Fruit fly (Drosophila melanogaster) whole organism, embryonic: ENCODE data around the gene CG10165.

Experiments used
- Bteb2 ChIP-seq: fragments of 200-800 bp; sonication (Bioruptor generic); optimal IDR thresholded peaks from 2 replicates; lab custom pipeline; 2016; ENCODE audit warnings: missing biosample characterization, missing genetic modification characterization
- CG11560 ChIP-seq: fragments of 200-800 bp; sonication (Bioruptor generic); IDR thresholded peaks from 3 replicates; pipeline ENCODE4 v1.3.6; 2022; ENCODE audit warnings: missing biosample characterization, missing genetic modification characterization
- CG12391 ChIP-seq: fragments of 200-800 bp; sonication (Bioruptor generic); optimal IDR thresholded peaks from 3 replicates; lab custom pipeline; 2018; ENCODE audit warnings: missing biosample characterization, mild to moderate bottlenecking, missing genetic modification characterization, moderate library complexity
- CG12769 ChIP-seq: fragments of 200-800 bp; sonication (Bioruptor generic); optimal IDR thresholded peaks from 2 replicates; lab custom pipeline; 2019; ENCODE audit warnings: missing biosample characterization, mild to moderate bottlenecking, missing genetic modification characterization, moderate library complexity
- CG1529 ChIP-seq: fragments of 200-800 bp; sonication (Bioruptor generic); optimal IDR thresholded peaks from 3 replicates; lab custom pipeline; 2018; ENCODE audit warnings: missing biosample characterization, missing genetic modification characterization
- CG16863 ChIP-seq: fragments of 200-800 bp; sonication (Bioruptor generic); optimal IDR thresholded peaks from 3 replicates; lab custom pipeline; 2016; ENCODE audit warnings: missing biosample characterization, missing genetic modification characterization
- CG17328 ChIP-seq: fragments of 200-800 bp; sonication (Bioruptor generic); IDR thresholded peaks from 2 replicates; pipeline ENCODE4 v1.3.6; 2022; ENCODE audit warnings: missing biosample characterization, missing genetic modification characterization
- CG17359 ChIP-seq: fragments of 200-800 bp; sonication (Bioruptor generic); optimal IDR thresholded peaks from 3 replicates; lab custom pipeline; 2018; ENCODE audit warnings: missing biosample characterization, mild to moderate bottlenecking, missing genetic modification characterization, moderate library complexity
- CG1832 ChIP-seq: fragments of 200-800 bp; sonication (Bioruptor generic); optimal IDR thresholded peaks from 2 replicates; lab custom pipeline; 2017; ENCODE audit warnings: missing biosample characterization, mild to moderate bottlenecking, missing genetic modification characterization, inconsistent platforms
- CG32767 ChIP-seq: fragments of 200-800 bp; sonication (Bioruptor generic); IDR thresholded peaks from 2 replicates; pipeline ENCODE4 v1.3.6; 2022; ENCODE audit warnings: missing biosample characterization, missing genetic modification characterization
- CG34422 ChIP-seq: fragments of 200-800 bp; sonication (Bioruptor generic); IDR thresholded peaks from 3 replicates; pipeline ENCODE4 v1.3.6; 2022; ENCODE audit warnings: missing biosample characterization, missing genetic modification characterization
- CG4282 ChIP-seq: fragments of 200-800 bp; sonication (Bioruptor generic); optimal IDR thresholded peaks from 2 replicates; lab custom pipeline; 2016; ENCODE audit warnings: missing biosample characterization, missing genetic modification characterization
- CG4820 ChIP-seq: fragments of 200-800 bp; sonication (Bioruptor generic); optimal IDR thresholded peaks from 3 replicates; lab custom pipeline; 2016; ENCODE audit warnings: missing biosample characterization, missing genetic modification characterization
- CG5245 ChIP-seq: fragments of 200-800 bp; sonication (Bioruptor generic); optimal IDR thresholded peaks from 3 replicates; lab custom pipeline; 2016; ENCODE audit warnings: missing biosample characterization, missing genetic modification characterization
- CG6272 ChIP-seq: fragments of 200-800 bp; sonication (Bioruptor generic); IDR thresholded peaks from 2 replicates; pipeline ENCODE4 v1.3.6; 2022; ENCODE audit warnings: missing biosample characterization, missing genetic modification characterization
- CG9437 ChIP-seq: fragments of 200-800 bp; sonication (Bioruptor generic); optimal IDR thresholded peaks from 2 replicates; lab custom pipeline; 2018; ENCODE audit warnings: missing biosample characterization, mild to moderate bottlenecking, missing genetic modification characterization
- CG9932 ChIP-seq: fragments of 200-800 bp; sonication (Bioruptor generic); IDR thresholded peaks from 2 replicates; pipeline ENCODE4 v1.3.6; 2022; ENCODE audit warnings: missing biosample characterization, missing genetic modification characterization
- CHES-1-like ChIP-seq: fragments of 200-800 bp; sonication (Bioruptor generic); optimal IDR thresholded peaks from 2 replicates; lab custom pipeline; 2016; ENCODE audit warnings: missing biosample characterization, missing genetic modification characterization
- D ChIP-seq, 2 experiments: fragments of 200-800 bp in 1 of 2; fragments of >200 bp in 1 of 2; sonication (Bioruptor generic) in 1 of 2; optimal IDR thresholded peaks; 2 replicates in 1 of 2; 3 replicates in 1 of 2; lab custom pipeline; 2017; ENCODE audit warnings: mild to moderate bottlenecking in 1 of 2, missing biosample characterization in 1 of 2, missing genetic modification characterization in 1 of 2, missing genetic modification reagents in 1 of 2
- Dbx ChIP-seq: fragments of 200-800 bp; sonication (Bioruptor generic); IDR thresholded peaks from 3 replicates; pipeline ENCODE4 v1.3.6; 2022; ENCODE audit warnings: missing biosample characterization, missing genetic modification characterization
- Dp ChIP-seq: fragments of 200-800 bp; sonication (Bioruptor generic); optimal IDR thresholded peaks from 2 replicates; lab custom pipeline; 2018; ENCODE audit warnings: missing biosample characterization, mild to moderate bottlenecking, missing genetic modification characterization, moderate library complexity
- Drgx ChIP-seq: fragments of 200-800 bp; sonication (Bioruptor generic); IDR thresholded peaks from 2 replicates; pipeline ENCODE4 v1.3.6; 2022; ENCODE audit warnings: missing biosample characterization, missing genetic modification characterization
- Fer1 ChIP-seq: fragments of 200-800 bp; sonication (Bioruptor generic); optimal IDR thresholded peaks from 2 replicates; lab custom pipeline; 2017; ENCODE audit warnings: missing biosample characterization, mild to moderate bottlenecking, missing genetic modification characterization
- Hmr ChIP-seq: fragments of 200-800 bp; sonication (Bioruptor generic); optimal IDR thresholded peaks from 3 replicates; lab custom pipeline; 2017; ENCODE audit warnings: mild to moderate bottlenecking, missing biosample characterization, missing genetic modification reagents, missing genetic modification characterization
- Hmx ChIP-seq: fragments of 200-800 bp; sonication (Bioruptor generic); optimal IDR thresholded peaks from 2 replicates; lab custom pipeline; 2016; ENCODE audit warnings: missing biosample characterization, missing genetic modification characterization
- Med ChIP-seq: fragments of 200-800 bp; sonication (Bioruptor generic); peaks from one replicate; lab custom pipeline; 2016; ENCODE audit warnings: missing biosample characterization, missing genetic modification characterization, mild to moderate bottlenecking, inconsistent platforms, moderate library complexity
- Oli ChIP-seq: fragments of 200-800 bp; sonication (Bioruptor generic); optimal IDR thresholded peaks from 2 replicates; lab custom pipeline; 2018; ENCODE audit warnings: missing biosample characterization, mild to moderate bottlenecking, missing genetic modification characterization, moderate library complexity
- Vsx1 ChIP-seq: fragments of 200-800 bp; sonication (Bioruptor generic); optimal IDR thresholded peaks from 2 replicates; lab custom pipeline; 2017; ENCODE audit warnings: missing biosample characterization, mild to moderate bottlenecking, missing genetic modification characterization, missing genetic modification reagents
- YL-1 ChIP-seq: fragments of 200-800 bp; sonication (Bioruptor generic); optimal IDR thresholded peaks from 3 replicates; lab custom pipeline; 2017; ENCODE audit warnings: missing biosample characterization, mild to moderate bottlenecking, missing genetic modification characterization
- bab2 ChIP-seq: fragments of 200-800 bp; sonication (Bioruptor generic); optimal IDR thresholded peaks from 2 replicates; lab custom pipeline; 2016; ENCODE audit warnings: missing biosample characterization, missing genetic modification characterization
- bbx ChIP-seq: fragments of 200-800 bp; sonication (Bioruptor generic); IDR thresholded peaks from 2 replicates; pipeline ENCODE4 v1.3.6; 2022; ENCODE audit warnings: missing biosample characterization, missing genetic modification characterization; ENCODE audit not compliant: partially characterized antibody
- cas ChIP-seq: fragments of 200-800 bp; sonication (Bioruptor generic); IDR thresholded peaks from 2 replicates; pipeline ENCODE4 v1.3.6; 2022; ENCODE audit warnings: missing biosample characterization, missing genetic modification characterization
- cg ChIP-seq: fragments of 200-800 bp; sonication (Bioruptor generic); optimal IDR thresholded peaks from 3 replicates; lab custom pipeline; 2019; ENCODE audit warnings: missing biosample characterization, mild to moderate bottlenecking, missing genetic modification characterization, moderate library complexity
- ci ChIP-seq: fragments of 200-800 bp; sonication (Bioruptor generic); IDR thresholded peaks from 3 replicates; pipeline ENCODE4 v1.3.6; 2022; ENCODE audit warnings: missing biosample characterization, missing genetic modification characterization
- fd64A ChIP-seq: fragments of 200-800 bp; sonication (Bioruptor generic); optimal IDR thresholded peaks from 3 replicates; lab custom pipeline; 2018; ENCODE audit warnings: missing biosample characterization, mild to moderate bottlenecking, missing genetic modification characterization
- grau ChIP-seq: fragments of 200-800 bp; optimal IDR thresholded peaks from 3 replicates; lab custom pipeline; 2019; ENCODE audit warnings: missing biosample characterization, mild to moderate bottlenecking, missing genetic modification characterization, moderate library complexity
- hkb ChIP-seq, 2 experiments: fragments of 200-800 bp in 1 of 2; fragments of >200 bp in 1 of 2; sonication (Bioruptor generic) in 1 of 2; IDR thresholded peaks in 1 of 2; optimal IDR thresholded peaks in 1 of 2; 2 replicates each; pipeline versions ENCODE4 v1.3.6 to Lab custom; 2017 to 2022; ENCODE audit warnings: missing biosample characterization in 1 of 2, missing genetic modification characterization in 1 of 2
- insv ChIP-seq, 2 experiments: fragments of 200-800 bp; sonication (Bioruptor generic); optimal IDR thresholded peaks; 3 replicates each; lab custom pipeline; 2016 to 2018; ENCODE audit warnings: missing biosample characterization in 2 of 2, missing genetic modification characterization in 2 of 2
- jing ChIP-seq: fragments of 200-800 bp; sonication (Bioruptor generic); optimal IDR thresholded peaks from 2 replicates; lab custom pipeline; 2018; ENCODE audit warnings: missing biosample characterization, mild to moderate bottlenecking, missing genetic modification characterization
- jumu ChIP-seq: fragments of 200-800 bp; sonication (Bioruptor generic); optimal IDR thresholded peaks from 3 replicates; lab custom pipeline; 2016; ENCODE audit warnings: missing biosample characterization, missing genetic modification characterization
- kni ChIP-seq: fragments of 200-800 bp; sonication (Bioruptor generic); optimal IDR thresholded peaks from 3 replicates; lab custom pipeline; 2017; ENCODE audit warnings: mild to moderate bottlenecking, missing biosample characterization, missing genetic modification reagents, missing genetic modification characterization
- nerfin-1 ChIP-seq: fragments of 200-800 bp; sonication (Bioruptor generic); optimal IDR thresholded peaks from 3 replicates; lab custom pipeline; 2019; ENCODE audit warnings: missing biosample characterization, mild to moderate bottlenecking, missing genetic modification characterization, moderate library complexity
- nmo ChIP-seq: fragments of 200-800 bp; sonication (Bioruptor generic); optimal IDR thresholded peaks from 2 replicates; lab custom pipeline; 2018; ENCODE audit warnings: missing biosample characterization, mild to moderate bottlenecking, missing genetic modification characterization, moderate library complexity
- oc ChIP-seq: fragments of 200-800 bp; sonication (Bioruptor generic); optimal IDR thresholded peaks from 2 replicates; lab custom pipeline; 2018; ENCODE audit warnings: missing biosample characterization, mild to moderate bottlenecking, missing genetic modification characterization, moderate library complexity
- row ChIP-seq: fragments of 200-800 bp; sonication (Bioruptor generic); IDR thresholded peaks from 3 replicates; pipeline ENCODE4 v1.3.6; 2022; ENCODE audit warnings: missing biosample characterization, missing genetic modification characterization
- sens ChIP-seq: fragments of 200-800 bp; sonication (Bioruptor generic); peaks from one replicate; lab custom pipeline; 2016; ENCODE audit warnings: missing biosample characterization, missing genetic modification characterization
- sug ChIP-seq: fragments of 200-800 bp; optimal IDR thresholded peaks from 2 replicates; lab custom pipeline; 2019; ENCODE audit warnings: missing biosample characterization, mild to moderate bottlenecking, missing genetic modification characterization, moderate library complexity
- vvl ChIP-seq: fragments of 200-800 bp; sonication (Bioruptor generic); IDR thresholded peaks from 2 replicates; pipeline ENCODE4 v1.3.6; 2022; ENCODE audit warnings: missing biosample characterization, missing genetic modification characterization

Gene CG10165

dm6 chr2L:19571574-19572495 lies 41.7 kb upstream of the CG10165 start (continued):
- TF ChIP-seq CG16863 (no peak), CG9437 (GFP tag; lab: Kevin White, UChicago) (no peak), bbx (peak; percentile 36), bab2 (no peak), CG34422 (GFP tag; lab: Robert Waterston, UW) (peak; percentile 38; the same call in 1 of the 3 replicates), YL-1 (GFP tag; lab: Kevin White, UChicago) (no peak), CG12769 (peak; percentile 79), nmo (GFP tag; lab: Kevin White, UChicago) (peak; percentile 46), CG12391 (tag; lab: Kevin White, UChicago) (no peak), nerfin-1 (peak; percentile 100), CG5245 (GFP tag; lab: Kevin White, UChicago) (no peak), CG32767 (GFP tag; lab: Robert Waterston, UW) (peak; percentile 82), hkb (optimal IDR thresholded peaks at IDR 0.05; lab: Kevin White, UChicago) (peak; percentile 51), hkb (GFP tag; IDR thresholded peaks at IDR 0.05; lab: Robert Waterston, UW) (peak; percentile 77), sug (no peak), Hmr (GFP tag; lab: Kevin White, UChicago) (no peak), CG17328 (GFP tag; lab: Robert Waterston, UW) (no peak), CG1529 (GFP tag; lab: Kevin White, UChicago) (no peak), CG4282 (no peak), Fer1 (GFP tag; lab: Kevin White, UChicago) (no peak), CG1832 (peak; percentile 82), CHES-1-like (GFP tag; lab: Kevin White, UChicago) (peak; percentile 44), Drgx (0 out of 2 replicates have a peak, but pooled peaks have one; percentile 43), Bteb2 (no peak), CG6272 (no peak), Dp (no peak)

dm6 chr2L:19570806-19571254 lies 40.7 kb upstream of the CG10165 start:
- peak; percentile 36 for TF ChIP-seq kni
- no peak for TF ChIP-seq jumu (GFP tag; lab: Kevin White, UChicago)
- no peak for TF ChIP-seq insv (GFP tag; optimal IDR thresholded peaks at IDR 0.05; lab: Kevin White, UChicago)
- TF ChIP-seq jing: no peak
- TF ChIP-seq CG11560 (tag; lab: Robert Waterston, UW): no peak
- TF ChIP-seq hkb (optimal IDR thresholded peaks at IDR 0.05; lab: Kevin White, UChicago): no peak
- TF ChIP-seq hkb (GFP tag; IDR thresholded peaks at IDR 0.05; lab: Robert Waterston, UW): 0 out of 2 replicates have a peak, but pooled peaks have one; percentile 10
- no peak for TF ChIP-seq cas (GFP tag; lab: Robert Waterston, UW)
- TF ChIP-seq Hmx (GFP tag; lab: Kevin White, UChicago): no peak
- TF ChIP-seq Oli: peak; percentile 9
- peak; percentile 27; the same call in 1 of the 2 replicates for TF ChIP-seq vvl (GFP tag; lab: Robert Waterston, UW)
- peak; percentile 53 for TF ChIP-seq cg (GFP tag; lab: Kevin White, UChicago)
- TF ChIP-seq D (optimal IDR thresholded peaks at IDR 0.05; lab: Kevin White, UChicago): no peak
- peak; percentile 7 for TF ChIP-seq D (GFP tag; optimal IDR thresholded peaks at IDR 0.05; lab: Kevin White, UChicago)
- TF ChIP-seq CG4820 (GFP tag; lab: Kevin White, UChicago): no peak
- TF ChIP-seq Vsx1 (GFP tag; lab: Kevin White, UChicago): peak; percentile 37
- TF ChIP-seq CG17359 (tag; lab: Kevin White, UChicago): peak; percentile 22
- peak; percentile 47 for TF ChIP-seq oc (tag; lab: Kevin White, UChicago)
- TF ChIP-seq fd64A (GFP tag; lab: Kevin White, UChicago): no peak
- peak; percentile 81 for TF ChIP-seq Med
- TF ChIP-seq row (GFP tag; lab: Robert Waterston, UW): 0 out of 3 replicates have a peak, but pooled peaks have one; percentile 12
- TF ChIP-seq Drgx: 0 out of 2 replicates have a peak, but pooled peaks have one; percentile 34
- no peak for TF ChIP-seq ci (GFP tag; lab: Robert Waterston, UW)
- no peak for TF ChIP-seq CG9932 (GFP tag; lab: Robert Waterston, UW)
- TF ChIP-seq Dbx (GFP tag; lab: Robert Waterston, UW): no peak
- TF ChIP-seq sens (GFP tag; lab: Kevin White, UChicago): peak; percentile 46
- peak; percentile 74 for TF ChIP-seq grau (tag; lab: Kevin White, UChicago)
